Fruit fly (Drosophila melanogaster) whole organism, wandering third instar larva: Measurements from ENCODE around the gene CG34451.

Experiments used
- Abd-B ChIP-seq: fragments of >200 bp; optimal IDR thresholded peaks from 2 replicates; lab custom pipeline; 2017; ENCODE audit warnings: missing biosample characterization, missing genetic modification characterization
- CG32264 ChIP-seq: fragments of 200-800 bp; sonication (Bioruptor generic); optimal IDR thresholded peaks from 2 replicates; lab custom pipeline; 2016; ENCODE audit warnings: missing biosample characterization, missing genetic modification characterization
- CG9705 ChIP-seq: fragments of 200-800 bp; sonication (Bioruptor generic); optimal IDR thresholded peaks from 2 replicates; lab custom pipeline; 2018; ENCODE audit warnings: missing biosample characterization, mild to moderate bottlenecking, missing genetic modification characterization
- CrebA ChIP-seq: fragments of 200-800 bp; sonication (Bioruptor generic); optimal IDR thresholded peaks from 2 replicates; lab custom pipeline; 2016; ENCODE audit warnings: missing biosample characterization, mild to moderate bottlenecking, missing genetic modification characterization, borderline replicate concordance
- Dfd ChIP-seq: fragments of >200 bp; optimal IDR thresholded peaks from 2 replicates; lab custom pipeline; 2017; ENCODE audit warnings: missing biosample characterization, missing genetic modification characterization
- GATAd ChIP-seq: sonication (Bioruptor generic); optimal IDR thresholded peaks from 2 replicates; lab custom pipeline; 2016; ENCODE audit warnings: missing biosample characterization, missing genetic modification characterization
- HLH106 ChIP-seq: fragments of 200-800 bp; optimal IDR thresholded peaks from 3 replicates; lab custom pipeline; 2019; ENCODE audit warnings: missing biosample characterization, mild to moderate bottlenecking, missing genetic modification characterization, moderate library complexity
- Hr78 ChIP-seq: fragments of >200 bp; optimal IDR thresholded peaks from 2 replicates; lab custom pipeline; 2017; ENCODE audit warnings: missing biosample characterization, missing genetic modification characterization
- Hr83 ChIP-seq: fragments of 200-300 bp; sonication (Bioruptor generic); optimal IDR thresholded peaks from 2 replicates; lab custom pipeline; 2016; ENCODE audit warnings: missing biosample characterization, mild to moderate bottlenecking, missing genetic modification characterization, moderate library complexity; ENCODE audit not compliant: poor library complexity, severe bottlenecking
- Mio ChIP-seq: sonication (Bioruptor generic); optimal IDR thresholded peaks from 2 replicates; lab custom pipeline; 2016; ENCODE audit warnings: missing biosample characterization, missing genetic modification characterization
- N ChIP-seq: fragments of >200 bp; optimal IDR thresholded peaks from 2 replicates; lab custom pipeline; 2018; ENCODE audit warnings: missing biosample characterization, missing external identifiers, missing genetic modification characterization
- OdsH ChIP-seq: fragments of 200-800 bp; sonication (Bioruptor generic); optimal IDR thresholded peaks from 2 replicates; lab custom pipeline; 2016; ENCODE audit warnings: missing biosample characterization, mild to moderate bottlenecking, missing genetic modification characterization
- Rel ChIP-seq, 2 experiments: fragments of 200-800 bp; sonication (Bioruptor generic) in 1 of 2; optimal IDR thresholded peaks; 2 replicates in 1 of 2; 3 replicates in 1 of 2; lab custom pipeline; 2016 to 2019; ENCODE audit warnings: mild to moderate bottlenecking in 2 of 2, missing biosample characterization in 2 of 2, missing genetic modification characterization in 2 of 2, moderate library complexity in 1 of 2
- Sp1 ChIP-seq: fragments of 200-800 bp; sonication (Bioruptor generic); optimal IDR thresholded peaks from 3 replicates; lab custom pipeline; 2019; ENCODE audit warnings: missing biosample characterization, mild to moderate bottlenecking, missing genetic modification characterization, moderate library complexity
- Vsx2 ChIP-seq: fragments of 200-300, 225-300 bp; sonication (Bioruptor generic); optimal IDR thresholded peaks from 2 replicates; lab custom pipeline; 2018; ENCODE audit warnings: missing biosample characterization, missing genetic modification characterization; ENCODE audit not compliant: partially characterized antibody
- brk ChIP-seq: fragments of 200-800 bp; sonication (Bioruptor generic); optimal IDR thresholded peaks from 2 replicates; lab custom pipeline; 2016; ENCODE audit warnings: missing biosample characterization, mild to moderate bottlenecking, missing genetic modification characterization
- dl ChIP-seq, 2 experiments: fragments of 175-275, 200-275 bp in 1 of 2; fragments of 200-275 bp in 1 of 2; sonication (Bioruptor generic); optimal IDR thresholded peaks; lab custom pipeline; 2018; ENCODE audit warnings: mild to moderate bottlenecking in 2 of 2, missing biosample characterization in 2 of 2, missing genetic modification characterization in 2 of 2, moderate library complexity in 2 of 2; ENCODE audit not compliant: partially characterized antibody in 2 of 2, insufficient read depth in 1 of 2
- dmrt93B ChIP-seq: fragments of 200-800 bp; sonication (Bioruptor generic); optimal IDR thresholded peaks from 2 replicates; lab custom pipeline; 2018; ENCODE audit warnings: missing biosample characterization, mild to moderate bottlenecking, missing genetic modification characterization
- dsf ChIP-seq: sonication (Bioruptor generic); optimal IDR thresholded peaks from 2 replicates; lab custom pipeline; 2016; ENCODE audit warnings: missing biosample characterization, missing genetic modification characterization, borderline replicate concordance
- foxo ChIP-seq, 2 experiments: fragments of 200-800 bp; sonication (Bioruptor generic); optimal IDR thresholded peaks; 2 replicates in 1 of 2; 3 replicates in 1 of 2; lab custom pipeline; 2016 to 2017; ENCODE audit warnings: missing biosample characterization in 2 of 2, missing genetic modification characterization in 2 of 2
- fru ChIP-seq: fragments of 200-800 bp; sonication (Bioruptor generic); optimal IDR thresholded peaks from 3 replicates; lab custom pipeline; 2016; ENCODE audit warnings: missing biosample characterization, mild to moderate bottlenecking, missing genetic modification characterization
- h ChIP-seq: fragments of 200-800 bp; sonication (Bioruptor generic); optimal IDR thresholded peaks from 3 replicates; lab custom pipeline; 2016; ENCODE audit warnings: missing biosample characterization, mild to moderate bottlenecking, missing genetic modification characterization
- jim ChIP-seq: fragments of 175-275, 200-325 bp; sonication (Bioruptor generic); optimal IDR thresholded peaks from 2 replicates; lab custom pipeline; 2016; ENCODE audit warnings: missing biosample characterization, mild to moderate bottlenecking, missing genetic modification characterization
- lola ChIP-seq: fragments of >200 bp; optimal IDR thresholded peaks from 2 replicates; lab custom pipeline; 2017; ENCODE audit warnings: missing biosample characterization, missing genetic modification characterization
- pan ChIP-seq: fragments of >200 bp; optimal IDR thresholded peaks from 2 replicates; lab custom pipeline; 2017
- psq ChIP-seq: fragments of 200-800 bp; sonication (Bioruptor generic); optimal IDR thresholded peaks from 3 replicates; lab custom pipeline; 2017; ENCODE audit warnings: missing biosample characterization, mild to moderate bottlenecking, missing genetic modification characterization, moderate library complexity
- rgr ChIP-seq: fragments of 200-800 bp; sonication (Bioruptor generic); optimal IDR thresholded peaks from 3 replicates; lab custom pipeline; 2016; ENCODE audit warnings: missing biosample characterization, mild to moderate bottlenecking, missing genetic modification characterization
- sage ChIP-seq: fragments of 200-800 bp; sonication (Bioruptor generic); optimal IDR thresholded peaks from 2 replicates; lab custom pipeline; 2016; ENCODE audit warnings: missing biosample characterization, mild to moderate bottlenecking, missing genetic modification characterization
- sv ChIP-seq: fragments of 200-800 bp; sonication (Bioruptor generic); optimal IDR thresholded peaks from 3 replicates; lab custom pipeline; 2016; ENCODE audit warnings: missing biosample characterization, missing genetic modification characterization
- tai ChIP-seq: sonication (Bioruptor generic); optimal IDR thresholded peaks from 2 replicates; lab custom pipeline; 2016; ENCODE audit warnings: missing biosample characterization, missing genetic modification characterization

Gene CG34451

dm6 chr3L:15650552-15650951 lies 41.3 kb downstream of the CG34451 start, which contains the start of gene CG43084:
CG43084 (plus strand) TSS chr3L:15650852.
- no peak for TF ChIP-seq pan (lab: Kevin White, UChicago)
- TF ChIP-seq CG32264 (GFP tag; lab: Kevin White, UChicago): no peak
- no peak for TF ChIP-seq Rel (GFP tag; optimal IDR thresholded peaks at IDR 0.05; lab: Kevin White, UChicago)
- TF ChIP-seq Rel (tag; optimal IDR thresholded peaks at IDR 0.05; lab: Kevin White, UChicago): no peak
- no peak for TF ChIP-seq dl (GFP tag; optimal IDR thresholded peaks at IDR 0.05; lab: Kevin White, UChicago; ENCODE audit: insufficient read depth in 1 of 2, partially characterized antibody in 2 of 2)
- TF ChIP-seq sage (GFP tag; lab: Kevin White, UChicago): no peak
- TF ChIP-seq Mio (GFP tag; lab: Kevin White, UChicago): no peak
- no peak for TF ChIP-seq h (GFP tag; lab: Kevin White, UChicago)
- TF ChIP-seq Abd-B (GFP tag; lab: Kevin White, UChicago): no peak
- no peak for TF ChIP-seq Hr78 (GFP tag; lab: Kevin White, UChicago)
- no peak for TF ChIP-seq Sp1 (GFP tag; lab: Kevin White, UChicago)
- TF ChIP-seq Dfd: no peak
- no peak for TF ChIP-seq OdsH (GFP tag; lab: Kevin White, UChicago)
- TF ChIP-seq CG9705 (GFP tag; lab: Kevin White, UChicago): no peak
- TF ChIP-seq foxo (GFP tag; optimal IDR thresholded peaks at IDR 0.05; lab: Kevin White, UChicago): no peak
- TF ChIP-seq dmrt93B (GFP tag; lab: Kevin White, UChicago): no peak
- no peak for TF ChIP-seq jim (GFP tag; lab: Kevin White, UChicago)
- no peak for TF ChIP-seq brk (GFP tag; lab: Kevin White, UChicago)
- no peak for TF ChIP-seq dsf (GFP tag; lab: Kevin White, UChicago)
- TF ChIP-seq lola (GFP tag; lab: Kevin White, UChicago): no peak
- TF ChIP-seq N (GFP tag; lab: Kevin White, UChicago): no peak

dm6 chr3L:15649561-15649960 lies 42.3 kb downstream of the CG34451 start, which contains the start of the genes Eig71Ea and Eig71Eb:
Eig71Ea (minus strand) TSS chr3L:15649661.
Eig71Eb (plus strand) TSS chr3L:15649936.
- TF ChIP-seq Dfd (no peak), sage (GFP tag; lab: Kevin White, UChicago) (no peak), CG9705 (GFP tag; lab: Kevin White, UChicago) (no peak), sv (GFP tag; lab: Kevin White, UChicago) (no peak), psq (GFP tag; lab: Kevin White, UChicago) (no peak), Hr78 (GFP tag; lab: Kevin White, UChicago) (no peak)

- TF ChIP-seq h (GFP tag; lab: Kevin White, UChicago) (peak; percentile 42), fru (GFP tag; lab: Kevin White, UChicago) (peak; percentile 32), CrebA (peak; percentile 34), Abd-B (GFP tag; lab: Kevin White, UChicago) (no peak), Hr83 (GFP tag; lab: Kevin White, UChicago) (peak; percentile 30), psq (GFP tag; lab: Kevin White, UChicago) (no peak)
These were observed 43.9 kb downstream of the CG34451 start, which contains the start of the genes comm3 and CG43083 for dm6 chr3L:15647712-15648621. comm3 (minus strand) TSS chr3L:15647762. CG43083 (plus strand) TSS chr3L:15648571.

- TF ChIP-seq GATAd: no peak
- TF ChIP-seq h (GFP tag; lab: Kevin White, UChicago): no peak
- no peak for TF ChIP-seq HLH106 (tag; lab: Kevin White, UChicago)
- TF ChIP-seq dl (GFP tag; optimal IDR thresholded peaks at IDR 0.05; lab: Kevin White, UChicago; ENCODE audit: insufficient read depth in 1 of 2, partially characterized antibody in 2 of 2): no peak
- TF ChIP-seq Vsx2 (GFP tag; lab: Kevin White, UChicago): no peak
- no peak for TF ChIP-seq tai (GFP tag; lab: Kevin White, UChicago)
- TF ChIP-seq rgr (GFP tag; lab: Kevin White, UChicago): no peak
- TF ChIP-seq lola (GFP tag; lab: Kevin White, UChicago): no peak
- no peak for TF ChIP-seq CG32264 (GFP tag; lab: Kevin White, UChicago)
These were observed 45.7 kb downstream of the CG34451 start for dm6 chr3L:15646182-15646581.
